Fruit fly (Drosophila melanogaster): ENCODE results near the gene dpr16.

The dpr16 gene

dm6 chr3R:5111887-5112286 lies 38.8 kb upstream of the dpr16 start (continued):
- TF ChIP-seq chm (GFP tag; IDR thresholded peaks at IDR 0.05) (peak; percentile 60; the same call in 1 of the 2 replicates), D (optimal IDR thresholded peaks at IDR 0.05) (no peak), D (GFP tag; optimal IDR thresholded peaks at IDR 0.05) (peak; percentile 9), Xrp1 (GFP tag; IDR thresholded peaks at IDR 0.05) (peak; percentile 44; the same call in 1 of the 2 replicates), otp (GFP tag; IDR thresholded peaks at IDR 0.05) (no peak), CG2202 (tag; optimal IDR thresholded peaks at IDR 0.05) (peak; percentile 28), Kr (GFP tag; optimal IDR thresholded peaks at IDR 0.05) (peak; percentile 33), CG15601 (tag; optimal IDR thresholded peaks at IDR 0.05) (no peak), CG12155 (GFP tag; optimal IDR thresholded peaks at IDR 0.05) (no peak), CG8765 (GFP tag; IDR thresholded peaks at IDR 0.05) (0 out of 2 replicates have a peak, but pooled peaks have one; percentile 16), vnd (GFP tag; IDR thresholded peaks at IDR 0.05; ENCODE audit: partially characterized antibody) (no peak), bsh (GFP tag; optimal IDR thresholded peaks at IDR 0.05) (peak; percentile 2 to 26), row (GFP tag; IDR thresholded peaks at IDR 0.05) (peak; percentile 45; the same call in 2 of the 3 replicates), ara (GFP tag; IDR thresholded peaks at IDR 0.05) (peak; percentile 49; the same call in 1 of the 2 replicates), zfh1 (GFP tag; IDR thresholded peaks at IDR 0.05) (peak; percentile 45; the same call in 1 of the 3 replicates), CG16815 (GFP tag; optimal IDR thresholded peaks at IDR 0.05) (peak; percentile 7), sim (GFP tag; IDR thresholded peaks at IDR 0.05) (0 out of 2 replicates have a peak, but pooled peaks have one; percentile 4), peb (GFP tag; IDR thresholded peaks at IDR 0.05) (no peak), CG4360 (GFP tag; IDR thresholded peaks at IDR 0.05) (peak; percentile 64), ci (GFP tag; IDR thresholded peaks at IDR 0.05) (0 out of 3 replicates have a peak, but pooled peaks have one; percentile 18)

- TF ChIP-seq CG10274 (GFP tag; optimal IDR thresholded peaks at IDR 0.05) = peak; percentile 22
- peak; percentile 15; the same call in 1 of the 2 replicates for TF ChIP-seq ara (GFP tag; IDR thresholded peaks at IDR 0.05)
- no peak for TF ChIP-seq exex (tag; optimal IDR thresholded peaks at IDR 0.05)
- no peak for TF ChIP-seq chinmo (GFP tag; IDR thresholded peaks at IDR 0.05; ENCODE audit: partially characterized antibody)
- TF ChIP-seq D19A (tag; optimal IDR thresholded peaks at IDR 0.05) = peak; percentile 96
- TF ChIP-seq oc (tag; optimal IDR thresholded peaks at IDR 0.05) = no peak
Observed at dm6 chr3R:5112409-5112808, 38.3 kb upstream of the dpr16 start.

dm6 chr3R:5112814-5113486 lies 37.8 kb upstream of the dpr16 start:
- no peak for TF ChIP-seq mirr (GFP tag; optimal IDR thresholded peaks at IDR 0.05)
- TF ChIP-seq CG10366 (GFP tag; IDR thresholded peaks at IDR 0.05) = peak; percentile 91
- peak; percentile 90 for TF ChIP-seq CG12659 (GFP tag; optimal IDR thresholded peaks at IDR 0.05)
- no peak for TF ChIP-seq vnd (GFP tag; IDR thresholded peaks at IDR 0.05; ENCODE audit: partially characterized antibody)
- no peak for TF ChIP-seq amos (GFP tag; IDR thresholded peaks at IDR 0.05; ENCODE audit: partially characterized antibody)
- TF ChIP-seq CG17328 (GFP tag; IDR thresholded peaks at IDR 0.05) = peak; percentile 98
- peak; percentile 76 for TF ChIP-seq CG11696 (GFP tag; IDR thresholded peaks at IDR 0.05)
- TF ChIP-seq CG12942 (GFP tag; optimal IDR thresholded peaks at IDR 0.05) = peak; percentile 96
- TF ChIP-seq CG4707 (GFP tag; optimal IDR thresholded peaks at IDR 0.05) = peak; percentile 97
- TF ChIP-seq YL-1 (GFP tag; optimal IDR thresholded peaks at IDR 0.05) = peak; percentile 85
- TF ChIP-seq pros (GFP tag; optimal IDR thresholded peaks at IDR 0.05) = peak; percentile 80
- peak; percentile 92 for TF ChIP-seq ttk (GFP tag; IDR thresholded peaks at IDR 0.05)
- TF ChIP-seq Aef1 (GFP tag; IDR thresholded peaks at IDR 0.05) = peak; percentile 62; the same call in 2 of the 3 replicates
- peak; percentile 57 for TF ChIP-seq Dip3 (GFP tag; optimal IDR thresholded peaks at IDR 0.05)
- TF ChIP-seq CG3847 (GFP tag; IDR thresholded peaks at IDR 0.05) = peak; percentile 67
- no peak for TF ChIP-seq B-H2 (GFP tag; optimal IDR thresholded peaks at IDR 0.05)
- peak; percentile 97 for TF ChIP-seq CG1602 (GFP tag; optimal IDR thresholded peaks at IDR 0.05)
- TF ChIP-seq CG5953 (GFP tag; IDR thresholded peaks at IDR 0.05) = peak; percentile 91
- TF ChIP-seq CG2889 (GFP tag; IDR thresholded peaks at IDR 0.05) = peak; percentile 75
- peak; percentile 94 for TF ChIP-seq CG18476 (GFP tag; optimal IDR thresholded peaks at IDR 0.05)
- peak; percentile 87 for TF ChIP-seq Mrtf (GFP tag; IDR thresholded peaks at IDR 0.05)
- peak; percentile 90 to 98 for TF ChIP-seq eve (GFP tag; optimal IDR thresholded peaks at IDR 0.05)
- peak; percentile 94 for TF ChIP-seq kay (GFP tag; optimal IDR thresholded peaks at IDR 0.05)
- no peak for TF ChIP-seq zfh2 (GFP tag; optimal IDR thresholded peaks at IDR 0.05)

Data from whole organism, embryonic.